Worm (Caenorhabditis elegans) whole organism, young adult: Measurements from ENCODE around the gene F36D3.1.

Source experiments
- F57A8.1 ChIP-seq: fragments of 200-800 bp; sonication (Bioruptor generic); optimal IDR thresholded peaks from 2 replicates; lab custom pipeline; 2018; ENCODE audit warnings: mild to moderate bottlenecking, missing genetic modification characterization, moderate library complexity, missing compliant biosample characterization
- lag-1 ChIP-seq: fragments of 200-800 bp; sonication (Bioruptor generic); IDR thresholded peaks from 2 replicates; pipeline ENCODE4 v1.3.6; 2022; ENCODE audit warnings: missing genetic modification reagents, missing genetic modification characterization, missing compliant biosample characterization
- madf-10 ChIP-seq: sonication (generic microtip); optimal IDR thresholded peaks from 2 replicates; lab custom pipeline; 2016; ENCODE audit warnings: mild to moderate bottlenecking, missing genetic modification characterization, missing compliant biosample characterization
- nfya-1 ChIP-seq: sonication (generic microtip); optimal IDR thresholded peaks from 2 replicates; lab custom pipeline; 2017; ENCODE audit warnings: antibody characterized with exemption, missing compliant biosample characterization, missing genetic modification characterization, borderline replicate concordance; ENCODE audit not compliant: insufficient read depth
- pbrm-1 ChIP-seq: fragments of 200-800 bp; sonication (Bioruptor generic); IDR thresholded peaks from 2 replicates; pipeline ENCODE4 v1.3.6; 2022; ENCODE audit warnings: missing genetic modification reagents, missing genetic modification characterization, missing compliant biosample characterization
- tlf-1 ChIP-seq: fragments of 200-800 bp; sonication (Bioruptor generic); optimal IDR thresholded peaks from 2 replicates; lab custom pipeline; 2018; ENCODE audit warnings: mild to moderate bottlenecking, missing genetic modification characterization, missing compliant biosample characterization

- TF ChIP-seq pbrm-1 (GFP tag; lab: Robert Waterston, UW): no peak
- TF ChIP-seq tlf-1 (GFP tag; lab: Kevin White, UChicago): no peak
- TF ChIP-seq F57A8.1 (GFP tag; lab: Kevin White, UChicago): no peak
- no peak for TF ChIP-seq madf-10 (tag; lab: Kevin White, UChicago)
- TF ChIP-seq lag-1 (GFP tag; lab: Robert Waterston, UW): no peak
- TF ChIP-seq nfya-1: no peak
Measured at ce11 chrV:16494359-16494758, 4.8 kb upstream of the F36D3.1 start, which contains the start of gene comt-2.
